Worm (Caenorhabditis elegans): ENCODE results near the gene nhr-55.

DNA sequence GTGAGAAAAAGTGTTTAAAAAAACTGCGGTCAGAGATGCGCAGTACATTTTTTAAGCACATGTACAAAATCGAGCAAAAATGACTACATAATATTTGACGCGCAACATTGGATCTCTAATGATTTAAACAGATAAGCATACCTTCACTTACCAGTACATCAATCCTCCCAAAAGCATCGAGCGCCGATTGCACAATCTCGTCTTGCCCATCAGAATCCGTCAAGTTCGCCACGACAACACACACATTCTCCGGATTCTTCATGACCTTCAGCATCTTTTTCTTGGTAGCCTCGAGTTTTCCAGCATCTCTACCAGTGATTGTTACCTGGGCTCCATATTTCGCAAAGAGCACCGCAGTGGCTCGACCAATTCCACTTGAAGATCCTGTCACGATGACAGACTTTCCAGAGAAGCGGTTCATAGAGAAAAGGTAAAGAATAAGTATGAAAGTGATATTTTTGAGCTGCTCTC lies 24.9 kb downstream of the nhr-55 start, which contains the start of gene T01G6.10:
- TF ChIP-seq him-1 (tag; optimal IDR thresholded peaks at IDR 0.05) (no peak), W03F9.2 (tag; optimal IDR thresholded peaks at IDR 0.05) (no peak), dao-5 (tag; optimal IDR thresholded peaks at IDR 0.05) (no peak)

Data from whole organism, L4/young adult.